Worm (Caenorhabditis elegans) whole organism, L2 larva: ENCODE results near the gene haao-1.

Experiments used
- F13H6.1 ChIP-seq: sonication (generic microtip); optimal IDR thresholded peaks from 2 replicates; lab custom pipeline; 2016; ENCODE audit warnings: missing genetic modification characterization, missing compliant biosample characterization
- ama-1 ChIP-seq: fragments of 150-350 bp; optimal IDR thresholded peaks from 2 replicates; lab custom pipeline; 2018; ENCODE audit warnings: inconsistent platforms
- blmp-1 ChIP-seq: sonication (generic microtip); optimal IDR thresholded peaks from 2 replicates; lab custom pipeline; 2017; ENCODE audit warnings: missing genetic modification characterization, mild to moderate bottlenecking, missing compliant biosample characterization, antibody characterized with exemption, moderate library complexity; ENCODE audit not compliant: insufficient read depth
- ceh-16 ChIP-seq: fragments of 150-350 bp; optimal IDR thresholded peaks from 2 replicates; lab custom pipeline; 2014; ENCODE audit warnings: missing biosample characterization, missing genetic modification characterization
- fos-1 ChIP-seq: fragments of 150-350 bp; optimal IDR thresholded peaks from 2 replicates; lab custom pipeline; 2014; ENCODE audit warnings: missing biosample characterization, missing genetic modification characterization
- mdl-1 ChIP-seq, 2 experiments: fragments of 150-350 bp in 1 of 2; sonication (generic microtip) in 1 of 2; optimal IDR thresholded peaks; 2 replicates each; lab custom pipeline; 2017; ENCODE audit warnings: missing biosample characterization in 2 of 2, missing genetic modification characterization in 2 of 2
- nhr-10 ChIP-seq: sonication (generic microtip); optimal IDR thresholded peaks from 2 replicates; lab custom pipeline; 2017; ENCODE audit warnings: missing biosample characterization, missing genetic modification characterization
- snpc-4 ChIP-seq: fragments of 150-350 bp; optimal IDR thresholded peaks from 2 replicates; lab custom pipeline; 2014; ENCODE audit warnings: missing biosample characterization, missing genetic modification characterization
- unc-62 ChIP-seq: fragments of 150-350 bp; optimal IDR thresholded peaks from 2 replicates; lab custom pipeline; 2014; ENCODE audit warnings: missing biosample characterization, missing genetic modification reagents, missing genetic modification characterization
- ztf-11 ChIP-seq: sonication (generic microtip); optimal IDR thresholded peaks from 2 replicates; lab custom pipeline; 2017; ENCODE audit warnings: missing biosample characterization, missing genetic modification characterization

ce11 chrV:9496742-9497141 is 8.0 kb upstream of the haao-1 start, which contains the start of gene gsnl-1:
- TF ChIP-seq blmp-1 (tag; lab: Kevin White, UChicago) (no peak), snpc-4 (tag; lab: Kevin White, UChicago) (no peak), ama-1 (lab: Kevin White, UChicago) (no peak), fos-1 (tag; lab: Kevin White, UChicago) (no peak), ceh-16 (tag; lab: Kevin White, UChicago) (no peak), unc-62 (GFP tag; lab: Kevin White, UChicago) (no peak), mdl-1 (tag; optimal IDR thresholded peaks at IDR 0.05; lab: Kevin White, UChicago) (no peak), nhr-10 (tag; lab: Kevin White, UChicago) (no peak), ztf-11 (no peak), F13H6.1 (tag; lab: Kevin White, UChicago) (no peak)
